Worm (Caenorhabditis elegans) whole organism, early embryonic: ENCODE measurements around the gene urm-1.

Source experiments
- B0310.2 ChIP-seq: sonication (generic microtip); optimal IDR thresholded peaks from 2 replicates; lab custom pipeline; 2016; ENCODE audit warnings: mild to moderate bottlenecking, missing genetic modification characterization, missing compliant biosample characterization
- F13C5.2 ChIP-seq: sonication (generic microtip); optimal IDR thresholded peaks from 2 replicates; lab custom pipeline; 2017; ENCODE audit warnings: mild to moderate bottlenecking, missing genetic modification characterization, inconsistent platforms, missing compliant biosample characterization
- aly-1 ChIP-seq: sonication (generic microtip); optimal IDR thresholded peaks from 2 replicates; lab custom pipeline; 2016; ENCODE audit warnings: missing genetic modification characterization, missing compliant biosample characterization
- ama-1 ChIP-seq: fragments of 150-350 bp; optimal IDR thresholded peaks from 2 replicates; lab custom pipeline; 2014
- ceh-36 ChIP-seq: sonication (generic microtip); optimal IDR thresholded peaks from 2 replicates; lab custom pipeline; 2016; ENCODE audit warnings: missing genetic modification characterization, inconsistent platforms, missing compliant biosample characterization
- flt-1 ChIP-seq: fragments of 200-800 bp; sonication (Bioruptor generic); IDR thresholded peaks from 2 replicates; pipeline ENCODE4 v1.3.6; 2022; ENCODE audit warnings: missing genetic modification characterization, missing compliant biosample characterization
- hmg-4 ChIP-seq: fragments of 200-800 bp; sonication (Bioruptor generic); optimal IDR thresholded peaks from 2 replicates; lab custom pipeline; 2018; ENCODE audit warnings: mild to moderate bottlenecking, missing genetic modification characterization, missing compliant biosample characterization
- hnd-1 ChIP-seq: sonication (generic microtip); optimal IDR thresholded peaks from 2 replicates; lab custom pipeline; 2016; ENCODE audit warnings: missing genetic modification characterization, missing compliant biosample characterization
- scrt-1 ChIP-seq: fragments of 200-800 bp; sonication (Bioruptor generic); IDR thresholded peaks from 2 replicates; pipeline ENCODE4 v1.3.6; 2022; ENCODE audit warnings: missing genetic modification characterization, missing compliant biosample characterization
- sea-1 ChIP-seq: fragments of 200-800 bp; sonication (Bioruptor generic); conservative IDR thresholded peaks from 2 replicates; pipeline ENCODE4 v1.3.6; 2022; ENCODE audit warnings: missing genetic modification characterization, missing compliant biosample characterization
- tbx-11 ChIP-seq: fragments of 200-800 bp; sonication (Bioruptor generic); IDR thresholded peaks from 2 replicates; pipeline ENCODE4 v1.3.6; 2022; ENCODE audit warnings: missing genetic modification characterization, missing compliant biosample characterization
- tbx-37 ChIP-seq: fragments of 200-800 bp; sonication (Bioruptor generic); conservative IDR thresholded peaks from 2 replicates; pipeline ENCODE4 v1.3.6; 2022; ENCODE audit warnings: missing genetic modification reagents, missing genetic modification characterization, missing compliant biosample characterization

- TF ChIP-seq scrt-1, result no peak
- TF ChIP-seq hmg-4 (GFP tag; lab: Kevin White, UChicago), result no peak
- TF ChIP-seq flt-1 (GFP tag; lab: Robert Waterston, UW), result no peak
- TF ChIP-seq ama-1 (lab: Kevin White, UChicago), result no peak
- TF ChIP-seq tbx-11 (GFP tag; lab: Robert Waterston, UW), result no peak
- TF ChIP-seq B0310.2, result no peak
- no peak for TF ChIP-seq F13C5.2 (tag; lab: Kevin White, UChicago)
- TF ChIP-seq sea-1, result no peak
- TF ChIP-seq hnd-1 (tag; lab: Kevin White, UChicago), result no peak
- TF ChIP-seq ceh-36 (tag; lab: Kevin White, UChicago), result no peak
- TF ChIP-seq aly-1 (tag; lab: Kevin White, UChicago), result no peak
- TF ChIP-seq tbx-37 (GFP tag; lab: Robert Waterston, UW), result no peak
Measured at ce11 chrIII:10488052-10488451, 17.2 kb upstream of the urm-1 start, which contains the start of gene ptr-25.
